Worm (Caenorhabditis elegans): ENCODE measurements around the gene polg-1.

- TF ChIP-seq ceh-22 (tag; optimal IDR thresholded peaks at IDR 0.05) (no peak), lim-6 (tag; optimal IDR thresholded peaks at IDR 0.05) (no peak), hlh-30 (tag; optimal IDR thresholded peaks at IDR 0.05; ENCODE audit: insufficient read depth) (no peak), nfya-1 (tag; optimal IDR thresholded peaks at IDR 0.05) (no peak)
Observed at ce11 chrII:12240088-12240487, 40.3 kb upstream of the polg-1 start, which contains the start of gene txdc-12.1.

Data from whole organism, late embryonic.